Worm (Caenorhabditis elegans) whole organism, midembryonic: ENCODE measurements around the gene F09E5.8.
A peak's percentile ranks its signal among the peaks of the same experiment; 100 is the strongest.

ENCODE experiments used
- T22C8.4 ChIP-seq: fragments of 200-800 bp; sonication (Bioruptor generic); IDR thresholded peaks from 2 replicates; pipeline ENCODE4 v1.3.6; 2022; ENCODE audit warnings: missing genetic modification characterization, missing compliant biosample characterization
- cog-1 ChIP-seq: sonication (generic microtip); optimal IDR thresholded peaks from 2 replicates; lab custom pipeline; 2016; ENCODE audit warnings: missing genetic modification characterization, missing compliant biosample characterization
- flt-1 ChIP-seq: fragments of 200-800 bp; sonication (Bioruptor generic); IDR thresholded peaks from 2 replicates; pipeline ENCODE4 v1.3.6; 2022; ENCODE audit warnings: missing genetic modification characterization, missing compliant biosample characterization
- klf-2 ChIP-seq: fragments of 200-800 bp; sonication (Bioruptor generic); conservative IDR thresholded peaks from 2 replicates; pipeline ENCODE4 v1.3.6; 2022; ENCODE audit warnings: missing genetic modification reagents, missing genetic modification characterization, missing compliant biosample characterization
- med-1 ChIP-seq: sonication (generic microtip); optimal IDR thresholded peaks from 2 replicates; lab custom pipeline; 2017; ENCODE audit warnings: missing genetic modification characterization, mild to moderate bottlenecking, missing compliant biosample characterization, antibody characterized with exemption, missing genetic modification reagents; ENCODE audit not compliant: insufficient read depth
- ref-1 ChIP-seq: fragments of 200-800 bp; sonication (Bioruptor generic); conservative IDR thresholded peaks from 2 replicates; pipeline ENCODE4 v1.3.6; 2022; ENCODE audit warnings: missing genetic modification reagents, missing genetic modification characterization, missing compliant biosample characterization
- tab-1 ChIP-seq: fragments of 200-800 bp; sonication (Bioruptor generic); IDR thresholded peaks from 2 replicates; pipeline ENCODE4 v1.3.6; 2022; ENCODE audit warnings: missing genetic modification characterization, missing compliant biosample characterization
- ztf-23 ChIP-seq: fragments of 200-800 bp; sonication (Bioruptor generic); IDR thresholded peaks from 2 replicates; pipeline ENCODE4 v1.3.6; 2022; ENCODE audit warnings: missing genetic modification reagents, missing genetic modification characterization, missing compliant biosample characterization
- ztf-29 ChIP-seq: fragments of 200-800 bp; sonication (Bioruptor generic); IDR thresholded peaks from 2 replicates; pipeline ENCODE4 v1.3.6; 2022; ENCODE audit warnings: missing genetic modification reagents, missing genetic modification characterization, missing compliant biosample characterization

F09E5.8 gene

ce11 chrII:5331677-5332303 is 18.7 kb upstream of the F09E5.8 start:
- TF ChIP-seq tab-1 (GFP tag; lab: Robert Waterston, UW) (no peak), med-1 (no peak), ztf-23 (GFP tag; lab: Robert Waterston, UW) (no peak), flt-1 (GFP tag; lab: Robert Waterston, UW) (no peak), cog-1 (tag; lab: Kevin White, UChicago) (no peak), T22C8.4 (GFP tag; lab: Robert Waterston, UW) (0 out of 2 replicates have a peak, but pooled peaks have one; percentile 46)

DNA sequence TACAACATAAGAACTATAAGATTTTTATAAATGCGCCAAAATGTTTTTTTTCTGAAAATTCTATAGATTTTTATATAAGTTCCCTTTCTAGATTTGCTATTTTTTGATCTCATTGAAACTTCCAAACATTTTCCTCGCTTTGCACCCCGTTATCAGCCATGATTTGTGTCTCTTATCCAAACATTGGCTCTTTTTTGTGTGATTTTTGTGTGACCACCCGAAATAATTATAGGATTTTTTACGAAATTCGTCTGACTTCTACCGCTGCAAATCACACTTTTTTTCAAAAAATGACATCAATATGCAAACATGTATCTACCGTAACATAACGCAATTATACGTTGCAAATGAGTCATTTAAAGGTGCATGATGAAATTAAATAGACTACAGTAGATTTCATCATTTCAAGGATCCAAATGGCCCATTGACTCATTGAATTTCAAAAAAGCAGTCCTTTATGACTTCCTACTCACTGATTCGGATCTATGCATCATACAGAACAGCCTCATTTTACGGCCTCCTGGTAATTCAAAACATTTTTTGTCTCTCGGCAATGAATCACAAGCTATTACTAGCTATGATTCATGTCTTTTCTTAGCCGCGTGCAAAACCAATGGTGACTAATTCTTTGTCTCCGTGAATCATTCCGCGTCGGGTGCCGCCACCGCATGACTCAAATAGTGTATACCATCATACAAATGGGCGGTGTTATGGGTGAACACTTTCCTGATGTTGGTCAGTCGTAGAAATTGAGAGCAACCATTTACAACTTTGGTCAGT is 17.9 kb upstream of the F09E5.8 start:
- TF ChIP-seq cog-1 (tag; lab: Kevin White, UChicago) (no peak), tab-1 (GFP tag; lab: Robert Waterston, UW) (no peak), med-1 (no peak), T22C8.4 (GFP tag; lab: Robert Waterston, UW) (no peak), ztf-29 (GFP tag; lab: Robert Waterston, UW) (no peak), klf-2 (GFP tag; lab: Robert Waterston, UW) (no peak), ref-1 (GFP tag; lab: Robert Waterston, UW) (no peak), flt-1 (GFP tag; lab: Robert Waterston, UW) (no peak), ztf-23 (GFP tag; lab: Robert Waterston, UW) (no peak)

DNA sequence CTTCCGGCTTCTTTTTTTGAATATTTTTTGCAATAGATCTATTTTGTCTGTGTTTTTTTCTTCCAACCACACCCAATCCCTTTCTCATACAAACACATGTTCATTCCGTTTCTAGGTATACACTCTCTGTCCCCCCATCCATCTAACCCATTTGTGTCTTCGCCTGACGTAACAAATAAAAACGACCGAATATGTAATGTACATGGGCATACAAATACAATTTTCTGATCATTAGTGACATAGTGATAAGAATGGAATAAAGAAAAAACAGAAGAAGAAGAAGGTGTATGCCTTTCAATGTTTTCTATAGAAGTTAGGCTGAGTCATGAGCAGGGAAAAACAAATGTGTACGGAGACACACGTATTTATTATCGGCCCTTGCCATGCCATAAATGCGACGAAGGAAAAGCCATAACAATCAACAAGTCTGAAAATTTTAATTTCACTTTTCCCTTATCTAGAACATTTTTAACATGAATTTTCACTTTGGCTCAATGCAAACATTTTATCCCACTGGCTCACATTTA is 16.7 kb upstream of the F09E5.8 start:
- TF ChIP-seq med-1 (no peak), ref-1 (GFP tag; lab: Robert Waterston, UW) (no peak), ztf-23 (GFP tag; lab: Robert Waterston, UW) (no peak), cog-1 (tag; lab: Kevin White, UChicago) (no peak), ztf-29 (GFP tag; lab: Robert Waterston, UW) (no peak), T22C8.4 (GFP tag; lab: Robert Waterston, UW) (no peak), klf-2 (GFP tag; lab: Robert Waterston, UW) (no peak), tab-1 (GFP tag; lab: Robert Waterston, UW) (no peak), flt-1 (GFP tag; lab: Robert Waterston, UW) (no peak)

ce11 chrII:5334628-5335027 is 15.8 kb upstream of the F09E5.8 start:
- TF ChIP-seq T22C8.4 (GFP tag; lab: Robert Waterston, UW) (no peak), ztf-29 (GFP tag; lab: Robert Waterston, UW) (no peak), ref-1 (GFP tag; lab: Robert Waterston, UW) (no peak), med-1 (no peak), klf-2 (GFP tag; lab: Robert Waterston, UW) (no peak), ztf-23 (GFP tag; lab: Robert Waterston, UW) (no peak), flt-1 (GFP tag; lab: Robert Waterston, UW) (no peak), cog-1 (tag; lab: Kevin White, UChicago) (no peak), tab-1 (GFP tag; lab: Robert Waterston, UW) (no peak)

- TF ChIP-seq T22C8.4 (GFP tag; lab: Robert Waterston, UW) (no peak), ref-1 (GFP tag; lab: Robert Waterston, UW) (no peak), flt-1 (GFP tag; lab: Robert Waterston, UW) (no peak), cog-1 (tag; lab: Kevin White, UChicago) (no peak), tab-1 (GFP tag; lab: Robert Waterston, UW) (no peak), ztf-29 (GFP tag; lab: Robert Waterston, UW) (no peak), ztf-23 (GFP tag; lab: Robert Waterston, UW) (no peak)
These were observed 15.0 kb upstream of the F09E5.8 start for ce11 chrII:5335370-5336034.

ce11 chrII:5336035-5336376 is 14.5 kb upstream of the F09E5.8 start:
- no peak for TF ChIP-seq ref-1 (GFP tag; lab: Robert Waterston, UW)
- 0 out of 2 replicates have a peak, but pooled peaks have one; percentile 42 for TF ChIP-seq ztf-29 (GFP tag; lab: Robert Waterston, UW)
- 0 out of 2 replicates have a peak, but pooled peaks have one; percentile 8 for TF ChIP-seq flt-1 (GFP tag; lab: Robert Waterston, UW)
- TF ChIP-seq klf-2 (GFP tag; lab: Robert Waterston, UW), result no peak
- no peak for TF ChIP-seq cog-1 (tag; lab: Kevin White, UChicago)
- TF ChIP-seq med-1, result no peak
- no peak for TF ChIP-seq tab-1 (GFP tag; lab: Robert Waterston, UW)
- no peak for TF ChIP-seq T22C8.4 (GFP tag; lab: Robert Waterston, UW)
- peak; percentile 63; the same call in 1 of the 2 replicates for TF ChIP-seq ztf-23 (GFP tag; lab: Robert Waterston, UW)

DNA sequence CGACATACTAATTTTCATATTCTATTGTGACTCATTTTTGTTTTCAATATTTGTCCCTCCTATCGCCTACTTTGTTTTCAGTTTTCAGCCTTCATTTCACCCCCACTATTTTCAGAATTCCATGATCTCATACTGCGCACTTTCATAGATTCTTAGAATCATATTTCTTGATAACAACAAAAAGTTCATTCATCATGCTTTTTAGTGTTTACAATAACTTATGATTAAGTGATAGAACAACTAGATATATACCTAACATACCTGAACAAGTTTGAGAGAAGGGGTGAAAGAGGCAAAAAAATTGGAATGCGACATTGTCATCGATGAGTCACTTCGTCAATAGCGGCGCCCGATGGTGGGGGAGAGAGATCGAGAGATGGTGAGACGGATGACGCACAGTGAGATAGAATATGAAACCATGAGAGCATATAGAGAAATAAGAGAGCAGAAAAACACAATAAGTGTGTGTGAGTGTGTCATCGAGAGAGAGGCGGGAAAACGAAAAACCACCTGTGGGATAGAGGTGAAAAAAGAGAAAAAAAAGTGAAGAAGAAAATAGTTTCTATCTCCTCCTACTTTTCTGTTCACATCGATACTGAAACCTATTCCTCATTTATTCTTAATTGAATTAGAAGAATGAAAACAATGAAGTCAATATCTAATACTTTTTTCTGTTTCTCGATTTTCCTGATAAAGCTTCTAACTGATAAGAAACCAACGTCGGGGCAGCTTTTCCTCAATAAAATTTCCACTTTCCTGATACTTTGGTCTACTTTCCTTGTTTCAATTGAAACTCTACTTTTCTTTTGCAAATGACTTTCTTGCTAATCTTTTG is 13.6 kb upstream of the F09E5.8 start:
- no peak for TF ChIP-seq T22C8.4 (GFP tag; lab: Robert Waterston, UW)
- TF ChIP-seq cog-1 (tag; lab: Kevin White, UChicago), result peak; percentile 18

DNA sequence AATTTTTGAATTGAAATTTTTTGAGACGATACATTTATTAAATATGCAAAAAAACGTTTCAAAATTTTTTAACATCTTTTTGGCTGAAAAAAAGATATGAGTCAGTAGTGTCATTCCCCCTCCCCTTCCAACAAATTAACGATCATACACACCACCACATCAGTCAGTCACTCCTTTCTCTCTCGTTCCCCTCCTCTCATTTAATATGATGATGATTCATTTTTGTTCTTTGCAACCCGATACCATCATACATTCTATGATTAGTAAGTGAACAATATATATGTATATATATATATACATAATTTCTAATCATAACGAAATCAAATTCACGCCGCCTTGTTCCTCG is 13.0 kb upstream of the F09E5.8 start:
- TF ChIP-seq ref-1 (GFP tag; lab: Robert Waterston, UW) (no peak), klf-2 (GFP tag; lab: Robert Waterston, UW) (no peak), med-1 (no peak), ztf-23 (GFP tag; lab: Robert Waterston, UW) (no peak), tab-1 (GFP tag; lab: Robert Waterston, UW) (no peak), flt-1 (GFP tag; lab: Robert Waterston, UW) (no peak), T22C8.4 (GFP tag; lab: Robert Waterston, UW) (no peak), ztf-29 (GFP tag; lab: Robert Waterston, UW) (no peak), cog-1 (tag; lab: Kevin White, UChicago) (no peak)
